Fruit fly (Drosophila melanogaster): Measurements from ENCODE around the gene CG3108.

CG3108 gene

dm6 chrX:5737676-5738220, 43.7 kb downstream of the CG3108 start, which contains the start of gene Snx27 (continued):
- TF ChIP-seq sc (optimal IDR thresholded peaks at IDR 0.05) (no peak), sc (GFP tag; optimal IDR thresholded peaks at IDR 0.05) (no peak), CG4820 (GFP tag; optimal IDR thresholded peaks at IDR 0.05) (no peak), tap (tag; optimal IDR thresholded peaks at IDR 0.05) (no peak), CG17328 (GFP tag; IDR thresholded peaks at IDR 0.05) (peak; percentile 31; the same call in 1 of the 2 replicates), D (optimal IDR thresholded peaks at IDR 0.05) (no peak), D (GFP tag; optimal IDR thresholded peaks at IDR 0.05) (no peak), CG33557 (GFP tag; optimal IDR thresholded peaks at IDR 0.05) (peak; percentile 18), Adf1 (GFP tag; IDR thresholded peaks at IDR 0.05) (0 out of 2 replicates have a peak, but pooled peaks have one; percentile 5), schlank (tag; optimal IDR thresholded peaks at IDR 0.05) (no peak), CG1024 (GFP tag; IDR thresholded peaks at IDR 0.05) (no peak), h (optimal IDR thresholded peaks at IDR 0.05) (no peak), CG34224 (GFP tag; IDR thresholded peaks at IDR 0.05; ENCODE audit: partially characterized antibody) (peak; percentile 99), mirr (GFP tag; optimal IDR thresholded peaks at IDR 0.05) (peak; percentile 14), Hey (tag; optimal IDR thresholded peaks at IDR 0.05) (no peak), CG17802 (tag; optimal IDR thresholded peaks at IDR 0.05) (no peak), ftz-f1 (GFP tag; optimal IDR thresholded peaks at IDR 0.05) (peak; percentile 26), CG3995 (GFP tag; optimal IDR thresholded peaks at IDR 0.05) (peak; percentile 38), CG12659 (GFP tag; optimal IDR thresholded peaks at IDR 0.05) (peak; percentile 87), crol (GFP tag; IDR thresholded peaks at IDR 0.05) (no peak), gcm2 (GFP tag; optimal IDR thresholded peaks at IDR 0.05) (no peak), Optix (GFP tag; IDR thresholded peaks at IDR 0.05) (no peak), CG2712 (tag; optimal IDR thresholded peaks at IDR 0.05) (peak; percentile 66), Lhr (GFP tag; optimal IDR thresholded peaks at IDR 0.05) (peak; percentile 83), CG9876 (GFP tag; optimal IDR thresholded peaks at IDR 0.05) (peak; percentile 46), slbo (GFP tag; IDR thresholded peaks at IDR 0.05) (peak; percentile 80), Dll (GFP tag; IDR thresholded peaks at IDR 0.05; ENCODE audit: partially characterized antibody) (peak; percentile 99), CG10543 (GFP tag; optimal IDR thresholded peaks at IDR 0.05) (no peak), Rx (GFP tag; IDR thresholded peaks at IDR 0.05) (no peak), Xbp1 (GFP tag; optimal IDR thresholded peaks at IDR 0.05) (peak; percentile 53), CG30431 (GFP tag; optimal IDR thresholded peaks at IDR 0.05) (no peak), oc (tag; optimal IDR thresholded peaks at IDR 0.05) (peak; percentile 47), chm (GFP tag; IDR thresholded peaks at IDR 0.05) (peak; percentile 67), nerfin-2 (GFP tag; IDR thresholded peaks at IDR 0.05; ENCODE audit: partially characterized antibody) (peak; percentile 98), CG17359 (tag; optimal IDR thresholded peaks at IDR 0.05) (peak; percentile 35), CG11456 (GFP tag; IDR thresholded peaks at IDR 0.05) (peak; percentile 66; the same call in 2 of the 3 replicates), fu2 (GFP tag; optimal IDR thresholded peaks at IDR 0.05) (peak; percentile 16), Doc2 (GFP tag; IDR thresholded peaks at IDR 0.05) (no peak), CG6791 (GFP tag; IDR thresholded peaks at IDR 0.05; ENCODE audit: partially characterized antibody) (peak; percentile 100), Gug (GFP tag; IDR thresholded peaks at IDR 0.05) (peak; percentile 58; the same call in 1 of the 4 replicates), ewg (GFP tag; optimal IDR thresholded peaks at IDR 0.05) (peak; percentile 23), dan (GFP tag; IDR thresholded peaks at IDR 0.05) (no peak), CG16815 (GFP tag; optimal IDR thresholded peaks at IDR 0.05) (no peak), CG13287 (GFP tag; IDR thresholded peaks at IDR 0.05; ENCODE audit: partially characterized antibody) (peak; percentile 100), pros (GFP tag; optimal IDR thresholded peaks at IDR 0.05) (no peak), E2f1 (GFP tag; IDR thresholded peaks at IDR 0.05) (0 out of 2 replicates have a peak, but pooled peaks have one; percentile 27), Fer1 (GFP tag; optimal IDR thresholded peaks at IDR 0.05) (peak; percentile 50), MESR4 (GFP tag; optimal IDR thresholded peaks at IDR 0.05) (peak; percentile 76), MTF-1 (GFP tag; optimal IDR thresholded peaks at IDR 0.05; ENCODE audit: borderline replicate concordance) (no peak), CG10959 (GFP tag; IDR thresholded peaks at IDR 0.05) (no peak), CG8765 (GFP tag; IDR thresholded peaks at IDR 0.05) (no peak)

Data from whole organism, embryonic.